Worm (Caenorhabditis elegans): ENCODE data around the gene T19D7.6.

- TF ChIP-seq mab-5 (tag; optimal IDR thresholded peaks at IDR 0.05), result no peak
- TF ChIP-seq lin-13 (GFP tag; optimal IDR thresholded peaks at IDR 0.05), result no peak
- no peak for TF ChIP-seq ztf-11 (tag; optimal IDR thresholded peaks at IDR 0.05)
- TF ChIP-seq dmd-4 (tag; optimal IDR thresholded peaks at IDR 0.05), result no peak
- TF ChIP-seq skn-1 (tag; optimal IDR thresholded peaks at IDR 0.05), result no peak
These were observed 10.8 kb upstream of the T19D7.6 start for ce11 chrX:681413-681812.

Measured in whole organism, L2 larva.